Worm (Caenorhabditis elegans) whole organism, L4 larva: Measurements from ENCODE around the gene igcm-4.
"Not testable (repeated sequence)": the region's sequence is repeated elsewhere in the genome, so short reads cannot be mapped to it uniquely, and the experiment has no call there.

Source experiments
- F26F4.8 ChIP-seq: fragments of 200-800 bp; sonication (Bioruptor generic); conservative IDR thresholded peaks from 2 replicates; pipeline ENCODE4 v1.3.6; 2022; ENCODE audit warnings: missing genetic modification characterization, missing compliant biosample characterization
- Y105C5A.15 ChIP-seq: fragments of 200-800 bp; sonication (Bioruptor generic); IDR thresholded peaks from 2 replicates; pipeline ENCODE4 v1.3.6; 2022; ENCODE audit warnings: missing genetic modification characterization, missing compliant biosample characterization
- Y48G9A.11 ChIP-seq: fragments of 200-800 bp; sonication (Bioruptor generic); IDR thresholded peaks from 2 replicates; pipeline ENCODE4 v1.3.6; 2022; ENCODE audit warnings: missing genetic modification reagents, missing genetic modification characterization, missing compliant biosample characterization
- Y75B8A.6 ChIP-seq: fragments of 200-800 bp; sonication (Bioruptor generic); IDR thresholded peaks from 2 replicates; pipeline ENCODE4 v1.3.6; 2022; ENCODE audit warnings: missing genetic modification reagents, missing genetic modification characterization, missing compliant biosample characterization
- aly-2 ChIP-seq: sonication (generic microtip); optimal IDR thresholded peaks from 2 replicates; lab custom pipeline; 2018; ENCODE audit warnings: missing biosample characterization, missing genetic modification characterization
- arid-1 ChIP-seq: fragments of 200-800 bp; sonication (Bioruptor generic); conservative IDR thresholded peaks from 2 replicates; pipeline ENCODE4 v1.3.6; 2022; ENCODE audit warnings: missing genetic modification reagents, missing genetic modification characterization, missing compliant biosample characterization
- ceh-20 ChIP-seq: fragments of 200-800 bp; sonication (Bioruptor generic); IDR thresholded peaks from 2 replicates; pipeline ENCODE4 v1.3.6; 2022; ENCODE audit warnings: missing genetic modification reagents, missing genetic modification characterization, missing compliant biosample characterization
- ceh-44 ChIP-seq: fragments of 200-800 bp; sonication (Bioruptor generic); IDR thresholded peaks from 2 replicates; pipeline ENCODE4 v1.3.6; 2022; ENCODE audit warnings: missing genetic modification reagents, missing genetic modification characterization, missing compliant biosample characterization
- ctbp-1 ChIP-seq: fragments of 200-800 bp; sonication (Bioruptor generic); IDR thresholded peaks from 2 replicates; pipeline ENCODE4 v1.3.6; 2022; ENCODE audit warnings: missing genetic modification reagents, missing genetic modification characterization, missing compliant biosample characterization
- daf-16 ChIP-seq, 3 experiments: sonication (generic microtip); optimal IDR thresholded peaks; 2 replicates each; lab custom pipeline; 2016 to 2017; ENCODE audit warnings: missing genetic modification characterization in 3 of 3, missing genetic modification reagents in 3 of 3, mild to moderate bottlenecking in 2 of 3, missing compliant biosample characterization in 2 of 3, missing biosample characterization in 1 of 3, moderate library complexity in 1 of 3
- dmd-6 ChIP-seq: fragments of 200-800 bp; sonication (Bioruptor generic); IDR thresholded peaks from 2 replicates; pipeline ENCODE4 v1.3.6; 2022; ENCODE audit warnings: missing genetic modification reagents, missing genetic modification characterization, missing compliant biosample characterization
- dmd-9 ChIP-seq: fragments of 200-800 bp; sonication (Bioruptor generic); IDR thresholded peaks from 2 replicates; pipeline ENCODE4 v1.3.6; 2022; ENCODE audit warnings: missing genetic modification reagents, missing genetic modification characterization, missing compliant biosample characterization
- dve-1 ChIP-seq: sonication (generic microtip); optimal IDR thresholded peaks from 2 replicates; lab custom pipeline; 2017; ENCODE audit warnings: antibody characterized with exemption, mild to moderate bottlenecking, missing genetic modification characterization, missing compliant biosample characterization; ENCODE audit not compliant: insufficient read depth
- egl-43 ChIP-seq: fragments of 200-800 bp; sonication (Bioruptor generic); IDR thresholded peaks from 2 replicates; pipeline ENCODE4 v1.3.6; 2022; ENCODE audit warnings: missing genetic modification reagents, missing genetic modification characterization, missing compliant biosample characterization
- hmg-1.1 ChIP-seq: fragments of 200-800 bp; sonication (Bioruptor generic); IDR thresholded peaks from 2 replicates; pipeline ENCODE4 v1.3.6; 2022; ENCODE audit warnings: missing genetic modification reagents, missing genetic modification characterization, missing compliant biosample characterization
- lim-7 ChIP-seq: fragments of 200-800 bp; sonication (Bioruptor generic); IDR thresholded peaks from 2 replicates; pipeline ENCODE4 v1.3.6; 2022; ENCODE audit warnings: missing genetic modification characterization, missing compliant biosample characterization
- lin-1 ChIP-seq: fragments of 200-800 bp; sonication (Bioruptor generic); IDR thresholded peaks from 2 replicates; pipeline ENCODE4 v1.3.6; 2022; ENCODE audit warnings: missing genetic modification reagents, missing genetic modification characterization, missing compliant biosample characterization
- madf-5 ChIP-seq, 2 experiments: fragments of 200-800 bp; sonication (Bioruptor generic); IDR thresholded peaks; 2 replicates each; pipeline ENCODE4 v1.3.6; 2022; ENCODE audit warnings: missing compliant biosample characterization in 2 of 2, missing genetic modification characterization in 2 of 2
- madf-9 ChIP-seq: fragments of 200-800 bp; sonication (Bioruptor generic); conservative IDR thresholded peaks from 2 replicates; pipeline ENCODE4 v1.3.6; 2022; ENCODE audit warnings: missing genetic modification reagents, missing genetic modification characterization, missing compliant biosample characterization
- mdt-29 ChIP-seq: fragments of 200-800 bp; sonication (Bioruptor generic); IDR thresholded peaks from 2 replicates; pipeline ENCODE4 v1.3.6; 2022; ENCODE audit warnings: missing genetic modification reagents, missing genetic modification characterization, missing compliant biosample characterization
- pha-4 ChIP-seq, 2 experiments: fragments of 150-350 bp in 1 of 2; fragments of 200-800 bp in 1 of 2; sonication (Bioruptor generic) in 1 of 2; IDR thresholded peaks in 1 of 2; optimal IDR thresholded peaks in 1 of 2; 2 replicates each; pipeline versions ENCODE4 v1.3.6 to Lab custom; 2014 to 2022; ENCODE audit warnings: missing genetic modification characterization in 2 of 2, missing genetic modification reagents in 2 of 2, missing biosample characterization in 1 of 2, missing compliant biosample characterization in 1 of 2
- pqm-1 ChIP-seq: sonication (generic microtip); optimal IDR thresholded peaks from 2 replicates; lab custom pipeline; 2017; ENCODE audit warnings: missing biosample characterization, missing genetic modification characterization
- saeg-2 ChIP-seq: fragments of 200-800 bp; sonication (Bioruptor generic); IDR thresholded peaks from 2 replicates; pipeline ENCODE4 v1.3.6; 2022; ENCODE audit warnings: missing genetic modification reagents, missing genetic modification characterization, missing compliant biosample characterization
- set-16 ChIP-seq: fragments of 200-800 bp; sonication (Bioruptor generic); IDR thresholded peaks from 2 replicates; pipeline ENCODE4 v1.3.6; 2022; ENCODE audit warnings: missing genetic modification reagents, missing genetic modification characterization, missing compliant biosample characterization
- snpc-1.2 ChIP-seq: fragments of 200-800 bp; sonication (Bioruptor generic); IDR thresholded peaks from 2 replicates; pipeline ENCODE4 v1.3.6; 2022; ENCODE audit warnings: missing genetic modification reagents, missing genetic modification characterization, missing compliant biosample characterization
- tra-1 ChIP-seq: fragments of 200-800 bp; sonication (Bioruptor generic); IDR thresholded peaks from 2 replicates; pipeline ENCODE4 v1.3.6; 2022; ENCODE audit warnings: missing genetic modification reagents, missing genetic modification characterization, missing compliant biosample characterization
- vab-7 ChIP-seq: fragments of 200-800 bp; sonication (Bioruptor generic); IDR thresholded peaks from 2 replicates; pipeline ENCODE4 v1.3.6; 2022; ENCODE audit warnings: missing genetic modification reagents, missing genetic modification characterization, missing compliant biosample characterization
- zip-11 ChIP-seq: fragments of 200-800 bp; sonication (Bioruptor generic); IDR thresholded peaks from 2 replicates; pipeline ENCODE4 v1.3.6; 2022; ENCODE audit warnings: missing genetic modification characterization, missing compliant biosample characterization
- zip-2 ChIP-seq: fragments of 150-350 bp; optimal IDR thresholded peaks from 2 replicates; lab custom pipeline; 2014; ENCODE audit warnings: missing biosample characterization, missing genetic modification characterization

igcm-4 gene

DNA sequence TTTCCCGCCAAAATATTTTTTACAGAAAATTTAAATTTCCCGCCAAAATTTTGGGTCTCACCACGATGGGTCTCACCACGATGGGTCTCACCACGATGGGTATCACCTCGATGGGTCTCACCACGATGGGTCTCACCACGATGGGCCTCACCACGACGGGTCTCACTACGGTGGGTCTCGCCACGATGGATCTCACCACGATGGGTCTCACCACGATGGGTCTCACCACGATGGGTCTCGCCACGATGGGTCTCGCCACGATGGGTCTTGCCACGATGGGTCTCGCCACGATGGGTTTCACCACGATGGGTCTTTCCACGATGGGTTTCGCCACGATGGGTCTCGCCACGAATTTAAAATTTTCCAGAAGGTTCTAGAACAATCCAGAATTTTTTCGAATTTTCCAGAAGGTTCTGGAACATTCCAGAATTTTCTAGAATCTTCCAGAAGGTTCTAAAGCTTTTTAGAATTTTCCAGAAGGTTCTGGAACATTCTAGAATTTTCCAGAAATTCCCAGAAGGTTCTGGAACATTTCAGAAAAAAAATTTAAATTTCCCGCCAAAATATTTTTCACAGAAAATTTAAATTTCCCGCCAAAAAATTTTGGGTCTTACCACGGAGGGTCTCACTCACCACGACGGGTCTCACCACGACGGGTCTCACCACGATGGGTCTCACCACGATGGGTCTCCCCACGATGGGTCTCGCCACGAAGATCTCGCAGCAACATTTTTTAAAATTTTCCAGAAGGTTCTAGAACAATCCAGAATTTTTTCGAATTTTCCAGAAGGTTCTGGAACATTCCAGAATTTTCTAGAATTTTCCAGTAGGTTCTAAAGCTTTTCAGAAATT, 12.6 kb upstream of the igcm-4 start (continued):
- 0 out of 2 replicates have a peak, but pooled peaks have one; percentile 25 for TF ChIP-seq madf-9 (GFP tag; lab: Robert Waterston, UW)
- TF ChIP-seq pha-4 (GFP tag; IDR thresholded peaks at IDR 0.05; lab: Robert Waterston, UW), result 0 out of 2 replicates have a peak, but pooled peaks have one; percentile 14
- not testable (repeated sequence) for TF ChIP-seq pha-4 (tag; optimal IDR thresholded peaks at IDR 0.05; lab: Kevin White, UChicago)
- 0 out of 2 replicates have a peak, but pooled peaks have one; percentile 34 for TF ChIP-seq zip-11 (GFP tag; lab: Robert Waterston, UW)
- TF ChIP-seq ceh-44, result 0 out of 2 replicates have a peak, but pooled peaks have one; percentile 49
- TF ChIP-seq set-16 (GFP tag; lab: Robert Waterston, UW), result peak; percentile 87
- 0 out of 2 replicates have a peak, but pooled peaks have one; percentile 8 for TF ChIP-seq Y48G9A.11 (GFP tag; lab: Robert Waterston, UW)
- TF ChIP-seq, all 104 proteins: peak for 19; not testable (repeated sequence) for 85

DNA sequence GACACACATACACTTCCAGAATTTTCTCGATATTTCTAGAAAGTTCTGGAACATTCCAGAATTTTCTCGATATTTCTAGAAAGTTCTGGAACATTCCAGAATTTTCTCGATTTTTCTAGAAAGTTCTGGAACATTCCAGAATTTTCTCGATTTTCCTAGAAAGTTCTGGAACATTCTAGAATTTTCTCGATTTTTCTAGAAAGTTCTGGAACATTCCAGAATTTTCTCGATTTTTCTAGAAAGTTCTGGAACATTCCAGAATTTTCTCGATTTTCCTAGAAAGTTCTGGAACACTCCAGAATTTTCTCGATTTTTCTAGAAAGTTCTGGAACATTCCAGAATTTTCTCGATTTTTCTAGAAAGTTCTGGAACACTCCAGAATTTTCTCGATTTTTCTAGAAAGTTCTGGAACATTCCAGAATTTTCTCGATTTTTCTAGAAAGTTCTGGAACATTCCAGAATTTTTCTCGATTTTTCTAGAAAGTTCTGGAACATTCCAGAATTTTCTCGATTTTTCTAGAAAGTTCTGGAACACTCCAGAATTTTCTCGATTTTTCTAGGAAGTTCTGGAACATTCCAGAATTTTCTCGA, 11.8 kb upstream of the igcm-4 start:
- TF ChIP-seq Y105C5A.15 (GFP tag; lab: Robert Waterston, UW), result peak; percentile 86
- TF ChIP-seq dmd-6 (GFP tag; lab: Robert Waterston, UW), result 0 out of 2 replicates have a peak, but pooled peaks have one; percentile 22
- TF ChIP-seq egl-43 (GFP tag; lab: Robert Waterston, UW), result peak; percentile 26; the same call in 1 of the 2 replicates
- peak in 1 of 2 experiments; percentile 61; a peak in 1 of 4 replicates for TF ChIP-seq madf-5 (GFP tag; IDR thresholded peaks at IDR 0.05; lab: Robert Waterston, UW)
- TF ChIP-seq zip-11 (GFP tag; lab: Robert Waterston, UW), result 0 out of 2 replicates have a peak, but pooled peaks have one; percentile 14
- TF ChIP-seq pha-4 (GFP tag; IDR thresholded peaks at IDR 0.05; lab: Robert Waterston, UW), result peak; percentile 84; the same call in 1 of the 2 replicates
- TF ChIP-seq pha-4 (tag; optimal IDR thresholded peaks at IDR 0.05; lab: Kevin White, UChicago), result not testable (repeated sequence)
- peak; percentile 49; the same call in 1 of the 2 replicates for TF ChIP-seq Y48G9A.11 (GFP tag; lab: Robert Waterston, UW)
- peak; percentile 79 for TF ChIP-seq F26F4.8
- peak; percentile 72 for TF ChIP-seq ctbp-1 (GFP tag; lab: Robert Waterston, UW)
- TF ChIP-seq lin-1 (GFP tag; lab: Robert Waterston, UW), result peak; percentile 95
- TF ChIP-seq vab-7 (GFP tag; lab: Robert Waterston, UW), result peak; percentile 71
- TF ChIP-seq tra-1 (GFP tag; lab: Robert Waterston, UW), result peak; percentile 75; the same call in 1 of the 2 replicates
- TF ChIP-seq arid-1 (GFP tag; lab: Robert Waterston, UW), result peak; percentile 82
- 0 out of 2 replicates have a peak, but pooled peaks have one; percentile 13 for TF ChIP-seq dmd-9 (GFP tag; lab: Robert Waterston, UW)
- TF ChIP-seq lim-7 (GFP tag; lab: Robert Waterston, UW), result peak; percentile 88
- peak; percentile 64 for TF ChIP-seq madf-9 (GFP tag; lab: Robert Waterston, UW)
- TF ChIP-seq snpc-1.2 (GFP tag; lab: Robert Waterston, UW), result peak; percentile 80
- peak; percentile 83; the same call in 1 of the 2 replicates for TF ChIP-seq Y75B8A.6 (GFP tag; lab: Robert Waterston, UW)
- TF ChIP-seq mdt-29 (GFP tag; lab: Robert Waterston, UW), result peak; percentile 97
- TF ChIP-seq, all 104 proteins: peak for 19; not testable (repeated sequence) for 85

DNA sequence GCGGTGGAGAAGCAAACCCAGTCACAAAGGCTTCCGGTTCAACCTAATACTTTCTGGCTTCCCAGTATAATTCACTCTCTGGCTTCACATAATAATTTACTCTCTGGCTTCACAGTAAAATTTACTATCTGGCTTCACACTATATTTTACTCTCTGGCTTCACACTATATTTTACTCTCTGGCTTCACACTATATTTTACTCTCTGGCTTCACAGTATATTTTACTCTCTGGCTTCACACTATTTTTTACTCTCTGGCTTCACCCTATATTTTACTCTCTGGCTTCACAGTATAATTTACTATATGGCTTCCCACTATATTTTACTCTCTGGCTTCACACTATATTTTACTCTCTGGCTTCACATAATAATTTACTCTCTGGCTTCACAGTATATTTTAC, 10.7 kb upstream of the igcm-4 start:
- 0 out of 2 replicates have a peak, but pooled peaks have one; percentile 7 for TF ChIP-seq set-16 (GFP tag; lab: Robert Waterston, UW)
- TF ChIP-seq, all 104 proteins: peak for 1; not testable (repeated sequence) for 103

ce11 chrX:2051602-2052001, 5.4 kb upstream of the igcm-4 start, which contains the start of gene Y102A11A.1:
Y102A11A.1 (plus strand) TSS chrX:2051824.
- TF ChIP-seq aly-2 (tag; lab: Kevin White, UChicago) (no peak), zip-2 (tag; lab: Kevin White, UChicago) (no peak), ceh-20 (no peak), daf-16 (GFP tag; optimal IDR thresholded peaks at IDR 0.05; lab: Kevin White, UChicago) (no peak), daf-16 (tag; optimal IDR thresholded peaks at IDR 0.05; lab: Kevin White, UChicago) (peak; percentile 56), dve-1 (tag; lab: Kevin White, UChicago) (peak; percentile 21), hmg-1.1 (GFP tag; lab: Robert Waterston, UW) (no peak), madf-5 (GFP tag; IDR thresholded peaks at IDR 0.05; lab: Robert Waterston, UW) (no peak), saeg-2 (no peak), dmd-6 (GFP tag; lab: Robert Waterston, UW) (peak; percentile 16; the same call in 1 of the 2 replicates), pqm-1 (peak; percentile 64)
